Worm (Caenorhabditis elegans) whole organism, L3 larva: ENCODE data around the gene lin-54.
A peak's percentile ranks its signal among the peaks of the same experiment; 100 is the strongest.

Experiments used
- R02D3.7 ChIP-seq: fragments of 150-350 bp; optimal IDR thresholded peaks from 2 replicates; lab custom pipeline; 2014; ENCODE audit warnings: missing biosample characterization, missing genetic modification characterization
- ZK546.5 ChIP-seq: sonication (generic microtip); optimal IDR thresholded peaks from 2 replicates; lab custom pipeline; 2017; ENCODE audit warnings: missing biosample characterization, missing genetic modification characterization
- aly-2 ChIP-seq: fragments of 150-350 bp; optimal IDR thresholded peaks from 2 replicates; lab custom pipeline; 2014; ENCODE audit warnings: missing biosample characterization, missing genetic modification characterization
- ama-1 ChIP-seq: fragments of 150-350 bp; optimal IDR thresholded peaks from 2 replicates; lab custom pipeline; 2018
- ceh-16 ChIP-seq: sonication (generic microtip); optimal IDR thresholded peaks from 2 replicates; lab custom pipeline; 2017; ENCODE audit warnings: missing biosample characterization, missing genetic modification characterization
- ceh-28 ChIP-seq: fragments of 150-350 bp; optimal IDR thresholded peaks from 2 replicates; lab custom pipeline; 2014; ENCODE audit warnings: missing biosample characterization, missing genetic modification reagents, missing genetic modification characterization
- ceh-82 ChIP-seq: fragments of 150-350 bp; optimal IDR thresholded peaks from 2 replicates; lab custom pipeline; 2014; ENCODE audit warnings: missing biosample characterization, missing genetic modification characterization
- ceh-9 ChIP-seq: sonication (generic microtip); optimal IDR thresholded peaks from 2 replicates; lab custom pipeline; 2018; ENCODE audit warnings: missing biosample characterization, missing genetic modification characterization
- daf-12 ChIP-seq: fragments of 150-350 bp; optimal IDR thresholded peaks from 2 replicates; lab custom pipeline; 2014; ENCODE audit warnings: missing biosample characterization, missing genetic modification reagents, missing genetic modification characterization
- egl-27 ChIP-seq: sonication (generic microtip); optimal IDR thresholded peaks from 4 replicates; lab custom pipeline; 2017; ENCODE audit warnings: missing biosample characterization, missing genetic modification reagents, missing genetic modification characterization
- egl-5 ChIP-seq: fragments of 150-350 bp; optimal IDR thresholded peaks from 2 replicates; lab custom pipeline; 2017; ENCODE audit warnings: missing biosample characterization, missing genetic modification reagents, missing genetic modification characterization, inconsistent platforms
- elt-1 ChIP-seq: fragments of 150-350 bp; optimal IDR thresholded peaks from 2 replicates; lab custom pipeline; 2014; ENCODE audit warnings: missing biosample characterization, missing genetic modification characterization
- elt-2 ChIP-seq: sonication (generic microtip); optimal IDR thresholded peaks from 2 replicates; lab custom pipeline; 2016; ENCODE audit warnings: missing genetic modification reagents, mild to moderate bottlenecking, missing genetic modification characterization, missing compliant biosample characterization
- elt-3 ChIP-seq, 3 experiments: fragments of 150-350 bp in 1 of 3; sonication (generic microtip) in 2 of 3; optimal IDR thresholded peaks; 2 replicates in 2 of 3; 4 replicates in 1 of 3; lab custom pipeline; 2014 to 2017; ENCODE audit warnings: missing biosample characterization in 3 of 3, missing genetic modification characterization in 3 of 3
- eor-1 ChIP-seq, 2 experiments: fragments of 150-350 bp; optimal IDR thresholded peaks; 2 replicates each; lab custom pipeline; 2014 to 2018; ENCODE audit warnings: missing biosample characterization in 2 of 2, missing genetic modification characterization in 2 of 2
- fkh-10 ChIP-seq: sonication (generic microtip); optimal IDR thresholded peaks from 2 replicates; lab custom pipeline; 2017; ENCODE audit warnings: missing biosample characterization, missing genetic modification reagents, missing genetic modification characterization
- fkh-2 ChIP-seq: fragments of 150-350 bp; optimal IDR thresholded peaks from 2 replicates; lab custom pipeline; 2014; ENCODE audit warnings: missing biosample characterization, missing genetic modification reagents, missing genetic modification characterization
- fos-1 ChIP-seq: fragments of 150-350 bp; optimal IDR thresholded peaks from 2 replicates; lab custom pipeline; 2014; ENCODE audit warnings: missing biosample characterization, missing genetic modification characterization
- hmg-11 ChIP-seq: sonication (generic microtip); optimal IDR thresholded peaks from 2 replicates; lab custom pipeline; 2016; ENCODE audit warnings: missing genetic modification characterization, missing compliant biosample characterization
- lin-15B ChIP-seq: fragments of 150-350 bp; optimal IDR thresholded peaks from 2 replicates; lab custom pipeline; 2014; ENCODE audit warnings: missing biosample characterization, missing genetic modification characterization
- lin-39 ChIP-seq: fragments of 150-350 bp; optimal IDR thresholded peaks from 2 replicates; lab custom pipeline; 2018; ENCODE audit warnings: missing biosample characterization, missing genetic modification reagents, missing genetic modification characterization
- lsy-12 ChIP-seq: sonication (generic microtip); optimal IDR thresholded peaks from 2 replicates; lab custom pipeline; 2016; ENCODE audit warnings: mild to moderate bottlenecking, missing genetic modification characterization, missing compliant biosample characterization
- mdl-1 ChIP-seq: fragments of 150-350 bp; optimal IDR thresholded peaks from 2 replicates; lab custom pipeline; 2014; ENCODE audit warnings: missing biosample characterization, missing genetic modification characterization
- mml-1 ChIP-seq: fragments of 150-350 bp; sonication (generic microtip); optimal IDR thresholded peaks from 3 replicates; lab custom pipeline; 2014; ENCODE audit warnings: missing biosample characterization, missing genetic modification characterization
- nfya-1 ChIP-seq: sonication (generic microtip); optimal IDR thresholded peaks from 2 replicates; lab custom pipeline; 2017; ENCODE audit warnings: missing genetic modification characterization, mild to moderate bottlenecking, missing compliant biosample characterization, antibody characterized with exemption, moderate library complexity; ENCODE audit not compliant: insufficient read depth
- nhr-11 ChIP-seq: fragments of 150-350 bp; optimal IDR thresholded peaks from 2 replicates; lab custom pipeline; 2014; ENCODE audit warnings: missing biosample characterization, missing genetic modification characterization
- nhr-12 ChIP-seq: fragments of 150-350 bp; optimal IDR thresholded peaks from 2 replicates; lab custom pipeline; 2014; ENCODE audit warnings: missing biosample characterization, missing genetic modification characterization
- nhr-23 ChIP-seq: fragments of 150-350 bp; optimal IDR thresholded peaks from 2 replicates; lab custom pipeline; 2014; ENCODE audit warnings: missing biosample characterization, missing genetic modification reagents, missing genetic modification characterization
- nhr-237 ChIP-seq: fragments of 150-350 bp; optimal IDR thresholded peaks from 2 replicates; lab custom pipeline; 2014; ENCODE audit warnings: missing biosample characterization, missing genetic modification characterization
- nhr-25 ChIP-seq: sonication (generic microtip); optimal IDR thresholded peaks from 2 replicates; lab custom pipeline; 2017; ENCODE audit warnings: missing biosample characterization, missing genetic modification characterization
- nhr-28 ChIP-seq: fragments of 150-350 bp; optimal IDR thresholded peaks from 2 replicates; lab custom pipeline; 2014; ENCODE audit warnings: missing biosample characterization, missing genetic modification characterization
- nhr-43 ChIP-seq: sonication (generic microtip); optimal IDR thresholded peaks from 2 replicates; lab custom pipeline; 2016; ENCODE audit warnings: mild to moderate bottlenecking, missing genetic modification characterization, missing compliant biosample characterization; ENCODE audit not compliant: poor library complexity, severe bottlenecking
- nhr-67 ChIP-seq: fragments of 150-350 bp; optimal IDR thresholded peaks from 2 replicates; lab custom pipeline; 2014; ENCODE audit warnings: missing biosample characterization, missing genetic modification characterization
- nhr-76 ChIP-seq: fragments of 150-350 bp; sonication (generic microtip); optimal IDR thresholded peaks from 5 replicates; lab custom pipeline; 2014; ENCODE audit warnings: missing biosample characterization, missing genetic modification characterization
- nhr-77 ChIP-seq: fragments of 150-350 bp; optimal IDR thresholded peaks from 2 replicates; lab custom pipeline; 2014; ENCODE audit warnings: missing biosample characterization, missing genetic modification characterization
- pha-4 ChIP-seq: fragments of 150-350 bp; optimal IDR thresholded peaks from 2 replicates; lab custom pipeline; 2014; ENCODE audit warnings: missing biosample characterization, missing genetic modification reagents, missing genetic modification characterization
- pqm-1 ChIP-seq: fragments of 150-350 bp; optimal IDR thresholded peaks from 2 replicates; lab custom pipeline; 2017; ENCODE audit warnings: missing biosample characterization, missing genetic modification characterization, inconsistent platforms
- sea-2 ChIP-seq: fragments of 150-350 bp; sonication (generic microtip); optimal IDR thresholded peaks from 4 replicates; lab custom pipeline; 2014; ENCODE audit warnings: missing biosample characterization, missing genetic modification reagents, missing genetic modification characterization
- skn-1 ChIP-seq: fragments of 150-350 bp; optimal IDR thresholded peaks from 2 replicates; lab custom pipeline; 2014; ENCODE audit warnings: missing biosample characterization, missing genetic modification characterization
- snpc-4 ChIP-seq: fragments of 150-350 bp; optimal IDR thresholded peaks from 2 replicates; lab custom pipeline; 2014; ENCODE audit warnings: missing biosample characterization, missing genetic modification characterization
- tbx-2 ChIP-seq: sonication (generic microtip); optimal IDR thresholded peaks from 2 replicates; lab custom pipeline; 2016; ENCODE audit warnings: mild to moderate bottlenecking, missing genetic modification characterization, missing compliant biosample characterization
- unc-62 ChIP-seq: fragments of 150-350 bp; sonication (generic microtip); optimal IDR thresholded peaks from 4 replicates; lab custom pipeline; 2014; ENCODE audit warnings: missing biosample characterization, missing genetic modification reagents, missing genetic modification characterization
- ztf-11 ChIP-seq: fragments of 150-350 bp; optimal IDR thresholded peaks from 2 replicates; lab custom pipeline; 2014; ENCODE audit warnings: missing biosample characterization, missing genetic modification characterization
- ztf-4 ChIP-seq: fragments of 150-350 bp; optimal IDR thresholded peaks from 2 replicates; lab custom pipeline; 2014; ENCODE audit warnings: missing biosample characterization, missing genetic modification characterization

Gene lin-54

DNA sequence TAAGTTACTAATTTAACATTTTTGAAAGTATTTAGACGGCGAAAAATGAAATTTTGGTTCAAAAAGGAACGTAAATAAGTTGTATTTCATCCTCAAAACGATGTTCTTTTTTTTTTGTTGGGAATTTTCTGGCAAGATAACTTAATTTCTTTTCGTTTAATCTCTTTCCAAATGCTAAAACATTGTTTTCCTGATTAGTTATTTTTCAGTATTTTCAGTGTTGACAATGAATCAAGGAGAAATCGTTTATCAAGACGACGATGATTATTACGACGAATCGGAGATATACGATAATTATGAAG, at the start of gene lin-54:
TSS of gene lin-54 (plus strand) at position 203 of the 302 bp plus-strand sequence.
- TF ChIP-seq ceh-82 (no peak), daf-12 (no peak), fos-1 (tag; lab: Kevin White, UChicago) (no peak), skn-1 (no peak), unc-62 (no peak), eor-1 (tag; optimal IDR thresholded peaks at IDR 0.05; lab: Kevin White, UChicago) (peak in 1 of 2 experiments; percentile 5)

ce11 chrIV:13193239-13193638, 47.6 kb upstream of the lin-54 start, which contains the start of gene F58D2.5:
TSS of gene F58D2.5 (minus strand) at chrIV:13193339.
- TF ChIP-seq R02D3.7 (tag; lab: Kevin White, UChicago) (no peak), nfya-1 (tag; lab: Kevin White, UChicago) (no peak), unc-62 (no peak)

- no peak for TF ChIP-seq nhr-23 (tag; lab: Kevin White, UChicago)
- TF ChIP-seq aly-2 (tag; lab: Kevin White, UChicago): no peak
- no peak for TF ChIP-seq lin-39 (tag; lab: Kevin White, UChicago)
- TF ChIP-seq ZK546.5: no peak
- TF ChIP-seq nhr-28 (tag; lab: Kevin White, UChicago): no peak
- no peak for TF ChIP-seq unc-62
- no peak for TF ChIP-seq nhr-43 (tag; lab: Kevin White, UChicago)
- no peak for TF ChIP-seq elt-3 (tag; optimal IDR thresholded peaks at IDR 0.05; lab: Kevin White, UChicago)
- TF ChIP-seq ztf-4 (tag; lab: Kevin White, UChicago): no peak
- no peak for TF ChIP-seq elt-1
- no peak for TF ChIP-seq ceh-28 (tag; lab: Kevin White, UChicago)
- no peak for TF ChIP-seq ceh-16 (tag; lab: Kevin White, UChicago)
- TF ChIP-seq pha-4 (tag; lab: Kevin White, UChicago): no peak
- no peak for TF ChIP-seq mdl-1 (tag; lab: Kevin White, UChicago)
- no peak for TF ChIP-seq nhr-67
- TF ChIP-seq lsy-12 (tag; lab: Kevin White, UChicago): no peak
Observed at ce11 chrIV:13197282-13197681, 43.6 kb upstream of the lin-54 start, which contains the start of gene C48D1.1. TSS of gene C48D1.1 (minus strand) at chrIV:13197382.

ce11 chrIV:13204037-13204436, 36.8 kb upstream of the lin-54 start, which contains the start of gene ced-3:
TSS of gene ced-3 (minus strand) at chrIV:13204137.
- TF ChIP-seq fkh-2 (tag; lab: Kevin White, UChicago) (no peak), nhr-28 (tag; lab: Kevin White, UChicago) (no peak), elt-1 (no peak), nhr-43 (tag; lab: Kevin White, UChicago) (no peak), elt-3 (tag; optimal IDR thresholded peaks at IDR 0.05; lab: Kevin White, UChicago) (no peak), mdl-1 (tag; lab: Kevin White, UChicago) (no peak), egl-27 (tag; lab: Kevin White, UChicago) (no peak), R02D3.7 (tag; lab: Kevin White, UChicago) (no peak), unc-62 (no peak), sea-2 (GFP tag; lab: Kevin White, UChicago) (no peak), nhr-77 (tag; lab: Kevin White, UChicago) (no peak), nhr-25 (tag; lab: Kevin White, UChicago) (no peak), elt-2 (no peak), lin-39 (tag; lab: Kevin White, UChicago) (no peak), tbx-2 (tag; lab: Kevin White, UChicago) (no peak), mml-1 (no peak), snpc-4 (tag; lab: Kevin White, UChicago) (no peak), ama-1 (no peak)

DNA sequence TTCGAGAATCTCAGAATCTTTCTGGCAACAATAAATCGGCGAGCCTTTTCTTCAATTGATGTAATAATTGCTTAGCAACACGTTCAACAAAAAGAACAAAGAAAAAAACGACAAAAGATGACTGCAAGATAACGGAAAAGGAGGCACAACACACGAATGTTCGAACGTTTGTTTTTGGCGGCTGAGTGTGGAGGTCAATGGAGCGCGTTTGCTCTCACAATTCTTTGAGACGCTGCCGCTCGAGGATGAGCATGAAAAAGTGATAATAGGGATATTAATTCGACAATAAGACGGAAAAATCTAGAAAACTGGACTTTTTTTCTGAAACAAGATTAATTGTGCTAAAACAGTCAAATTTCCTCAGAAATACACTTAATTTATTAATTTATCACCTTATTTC, 35.0 kb upstream of the lin-54 start:
- TF ChIP-seq mdl-1 (tag; lab: Kevin White, UChicago): no peak
- peak; percentile 34 for TF ChIP-seq elt-2
- TF ChIP-seq nhr-11: no peak
- TF ChIP-seq fkh-10: no peak
- no peak for TF ChIP-seq nhr-23 (tag; lab: Kevin White, UChicago)
- no peak for TF ChIP-seq sea-2 (GFP tag; lab: Kevin White, UChicago)
- no peak for TF ChIP-seq tbx-2 (tag; lab: Kevin White, UChicago)
- no peak for TF ChIP-seq egl-5 (tag; lab: Kevin White, UChicago)
- no peak for TF ChIP-seq ztf-11 (tag; lab: Kevin White, UChicago)
- no peak for TF ChIP-seq ceh-28 (tag; lab: Kevin White, UChicago)
- TF ChIP-seq nhr-76 (tag; lab: Kevin White, UChicago): no peak
- TF ChIP-seq fkh-2 (tag; lab: Kevin White, UChicago): no peak
- no peak for TF ChIP-seq nhr-12 (tag; lab: Kevin White, UChicago)
- TF ChIP-seq snpc-4 (tag; lab: Kevin White, UChicago): no peak
- no peak for TF ChIP-seq egl-27 (tag; lab: Kevin White, UChicago)
- no peak for TF ChIP-seq nhr-237 (tag; lab: Kevin White, UChicago)
- TF ChIP-seq eor-1 (tag; optimal IDR thresholded peaks at IDR 0.05; lab: Kevin White, UChicago): no peak
- peak; percentile 49 for TF ChIP-seq nfya-1 (tag; lab: Kevin White, UChicago)
- peak; percentile 51 for TF ChIP-seq lin-15B (tag; lab: Kevin White, UChicago)
- peak; percentile 7 for TF ChIP-seq pqm-1 (tag; lab: Kevin White, UChicago)
- TF ChIP-seq unc-62: no peak
- TF ChIP-seq hmg-11: no peak
- TF ChIP-seq ceh-9 (tag; lab: Kevin White, UChicago): no peak
- TF ChIP-seq nhr-28 (tag; lab: Kevin White, UChicago): no peak
- TF ChIP-seq ceh-16 (tag; lab: Kevin White, UChicago): no peak
- no peak for TF ChIP-seq nhr-25 (tag; lab: Kevin White, UChicago)
- no peak for TF ChIP-seq ztf-4 (tag; lab: Kevin White, UChicago)
- no peak for TF ChIP-seq lsy-12 (tag; lab: Kevin White, UChicago)
- TF ChIP-seq, all 47 proteins: peak for 4
